Fruit fly (Drosophila melanogaster) whole organism, embryonic: Measurements from ENCODE around the gene ast.
A peak's percentile ranks its signal among the peaks of the same experiment; 100 is the strongest.

ENCODE experiments used
- Adf1 ChIP-seq: fragments of 200-800 bp; sonication (Bioruptor generic); IDR thresholded peaks from 2 replicates; pipeline ENCODE4 v1.3.6; 2022; ENCODE audit warnings: missing biosample characterization, missing genetic modification characterization
- Bgb ChIP-seq: fragments of 200-800 bp; sonication (Bioruptor generic); IDR thresholded peaks from 2 replicates; pipeline ENCODE4 v1.3.6; 2022; ENCODE audit warnings: missing biosample characterization, missing genetic modification characterization; ENCODE audit not compliant: partially characterized antibody
- CG10431 ChIP-seq: fragments of 200-800 bp; sonication (Bioruptor generic); optimal IDR thresholded peaks from 3 replicates; lab custom pipeline; 2018; ENCODE audit warnings: missing biosample characterization, mild to moderate bottlenecking, missing genetic modification characterization
- CG11696 ChIP-seq: fragments of 200-800 bp; sonication (Bioruptor generic); IDR thresholded peaks from 2 replicates; pipeline ENCODE4 v1.3.6; 2022; ENCODE audit warnings: missing biosample characterization, missing genetic modification characterization
- CG13894 ChIP-seq: fragments of 200-800 bp; sonication (Bioruptor generic); optimal IDR thresholded peaks from 3 replicates; lab custom pipeline; 2018; ENCODE audit warnings: missing biosample characterization, mild to moderate bottlenecking, missing genetic modification characterization, moderate library complexity
- CG14965 ChIP-seq: fragments of 200-800 bp; sonication (Bioruptor generic); optimal IDR thresholded peaks from 2 replicates; lab custom pipeline; 2016; ENCODE audit warnings: missing biosample characterization, missing genetic modification characterization, borderline replicate concordance
- CG1529 ChIP-seq: fragments of 200-800 bp; sonication (Bioruptor generic); optimal IDR thresholded peaks from 3 replicates; lab custom pipeline; 2018; ENCODE audit warnings: missing biosample characterization, missing genetic modification characterization
- CG17359 ChIP-seq: fragments of 200-800 bp; sonication (Bioruptor generic); optimal IDR thresholded peaks from 3 replicates; lab custom pipeline; 2018; ENCODE audit warnings: missing biosample characterization, mild to moderate bottlenecking, missing genetic modification characterization, moderate library complexity
- CG34224 ChIP-seq: fragments of 200-800 bp; sonication (Bioruptor generic); IDR thresholded peaks from 3 replicates; pipeline ENCODE4 v1.3.6; 2022; ENCODE audit warnings: missing biosample characterization, missing genetic modification characterization; ENCODE audit not compliant: partially characterized antibody
- CG34422 ChIP-seq: fragments of 200-800 bp; sonication (Bioruptor generic); IDR thresholded peaks from 3 replicates; pipeline ENCODE4 v1.3.6; 2022; ENCODE audit warnings: missing biosample characterization, missing genetic modification characterization
- CG3726 ChIP-seq: fragments of 200-800 bp; sonication (Bioruptor generic); IDR thresholded peaks from 3 replicates; pipeline ENCODE4, ENCODE4 v1.3.6; 2022; ENCODE audit warnings: missing biosample characterization, missing genetic modification characterization
- CG6689 ChIP-seq: fragments of 200-800 bp; sonication (Bioruptor generic); IDR thresholded peaks from 2 replicates; pipeline ENCODE4 v1.3.6; 2022; ENCODE audit warnings: missing biosample characterization, missing genetic modification characterization
- CG7357 ChIP-seq: fragments of 200-800 bp; sonication (Bioruptor generic); IDR thresholded peaks from 3 replicates; pipeline ENCODE4 v1.3.6; 2022; ENCODE audit warnings: missing biosample characterization, missing genetic modification characterization
- CG8281 ChIP-seq: fragments of 200-800 bp; sonication (Bioruptor generic); optimal IDR thresholded peaks from 2 replicates; lab custom pipeline; 2018; ENCODE audit warnings: missing biosample characterization, mild to moderate bottlenecking, missing genetic modification characterization, moderate library complexity
- Deaf1 ChIP-seq: fragments of 200-800 bp; optimal IDR thresholded peaks from 3 replicates; lab custom pipeline; 2019; ENCODE audit warnings: missing biosample characterization, mild to moderate bottlenecking, missing genetic modification characterization, moderate library complexity
- E2f2 ChIP-seq: fragments of 200-800 bp; sonication (Bioruptor generic); IDR thresholded peaks from 2 replicates; pipeline ENCODE4 v1.3.6; 2022; ENCODE audit warnings: missing biosample characterization, missing genetic modification characterization
- Eip74EF ChIP-seq, 2 experiments: fragments of 200-800 bp in 1 of 2; fragments of >200 bp in 1 of 2; sonication (Bioruptor generic) in 1 of 2; optimal IDR thresholded peaks; 2 replicates each; lab custom pipeline; 2017 to 2019; ENCODE audit warnings: missing biosample characterization in 2 of 2, missing genetic modification characterization in 2 of 2, mild to moderate bottlenecking in 1 of 2, moderate library complexity in 1 of 2
- Ets97D ChIP-seq: fragments of 200-800 bp; sonication (Bioruptor generic); optimal IDR thresholded peaks from 3 replicates; lab custom pipeline; 2016; ENCODE audit warnings: missing biosample characterization, missing genetic modification characterization
- Gsc ChIP-seq: fragments of 200-800 bp; sonication (Bioruptor generic); IDR thresholded peaks from 2 replicates; pipeline ENCODE4 v1.3.6; 2022; ENCODE audit warnings: missing biosample characterization, missing genetic modification characterization
- Hr39 ChIP-seq: fragments of >200 bp; optimal IDR thresholded peaks from 2 replicates; lab custom pipeline; 2017
- Jarid2 ChIP-seq: fragments of 200-800 bp; sonication (Bioruptor generic); optimal IDR thresholded peaks from 3 replicates; lab custom pipeline; 2017; ENCODE audit warnings: mild to moderate bottlenecking, missing biosample characterization, missing genetic modification reagents, missing genetic modification characterization
- NFAT ChIP-seq: fragments of 200-800 bp; sonication (Bioruptor generic); IDR thresholded peaks from 2 replicates; pipeline ENCODE4 v1.3.6; 2022; ENCODE audit warnings: missing biosample characterization, missing genetic modification characterization
- Optix ChIP-seq: fragments of 200-800 bp; sonication (Bioruptor generic); IDR thresholded peaks from 3 replicates; pipeline ENCODE4 v1.3.6; 2022; ENCODE audit warnings: missing biosample characterization, missing genetic modification characterization
- Pdp1 ChIP-seq, 2 experiments: fragments of 200-800 bp; sonication (Bioruptor generic); optimal IDR thresholded peaks; 3 replicates each; lab custom pipeline; 2016; ENCODE audit warnings: missing biosample characterization in 2 of 2, missing genetic modification characterization in 2 of 2, mild to moderate bottlenecking in 1 of 2, moderate library complexity in 1 of 2
- Scr ChIP-seq: fragments of 200-800 bp; sonication (Bioruptor generic); IDR thresholded peaks from 2 replicates; pipeline ENCODE4 v1.3.6; 2022; ENCODE audit warnings: missing biosample characterization, missing genetic modification characterization; ENCODE audit not compliant: partially characterized antibody
- Trl ChIP-seq, 3 experiments: fragments of >200 bp in 2 of 3; fragments of 200-800 bp in 1 of 3; sonication (Bioruptor generic) in 1 of 3; optimal IDR thresholded peaks; 2 replicates in 1 of 3; 3 replicates in 2 of 3; lab custom pipeline; 2016 to 2017; ENCODE audit warnings: missing biosample characterization in 1 of 3, missing genetic modification characterization in 1 of 3
- abd-A ChIP-seq: fragments of 200-800 bp; sonication (Bioruptor generic); optimal IDR thresholded peaks from 3 replicates; lab custom pipeline; 2019; ENCODE audit warnings: missing biosample characterization, mild to moderate bottlenecking, missing genetic modification characterization, moderate library complexity
- al ChIP-seq: fragments of 200-800 bp; sonication (Bioruptor generic); IDR thresholded peaks from 2 replicates; pipeline ENCODE4 v1.3.6; 2022; ENCODE audit warnings: missing biosample characterization, missing genetic modification characterization
- amos ChIP-seq: fragments of 200-800 bp; sonication (Bioruptor generic); IDR thresholded peaks from 2 replicates; pipeline ENCODE4 v1.3.6; 2022; ENCODE audit warnings: missing biosample characterization, missing genetic modification characterization; ENCODE audit not compliant: partially characterized antibody
- ara ChIP-seq: fragments of 200-800 bp; sonication (Bioruptor generic); IDR thresholded peaks from 2 replicates; pipeline ENCODE4 v1.3.6; 2022; ENCODE audit warnings: missing biosample characterization, missing genetic modification characterization
- chinmo ChIP-seq: fragments of 200-800 bp; sonication (Bioruptor generic); IDR thresholded peaks from 4 replicates; pipeline ENCODE4 v1.3.6; 2022; ENCODE audit warnings: missing biosample characterization, missing genetic modification characterization; ENCODE audit not compliant: partially characterized antibody
- dpn ChIP-seq, 2 experiments: fragments of 200-800 bp; sonication (Bioruptor generic); optimal IDR thresholded peaks; 3 replicates each; lab custom pipeline; 2016; ENCODE audit warnings: missing biosample characterization in 2 of 2, missing genetic modification characterization in 2 of 2
- gsb-n ChIP-seq: fragments of 200-800 bp; sonication (Bioruptor generic); optimal IDR thresholded peaks from 3 replicates; lab custom pipeline; 2018; ENCODE audit warnings: missing biosample characterization, mild to moderate bottlenecking, missing genetic modification characterization
- hkb ChIP-seq, 2 experiments: fragments of 200-800 bp in 1 of 2; fragments of >200 bp in 1 of 2; sonication (Bioruptor generic) in 1 of 2; IDR thresholded peaks in 1 of 2; optimal IDR thresholded peaks in 1 of 2; 2 replicates each; pipeline versions ENCODE4 v1.3.6 to Lab custom; 2017 to 2022; ENCODE audit warnings: missing biosample characterization in 1 of 2, missing genetic modification characterization in 1 of 2
- jumu ChIP-seq: fragments of 200-800 bp; sonication (Bioruptor generic); optimal IDR thresholded peaks from 3 replicates; lab custom pipeline; 2016; ENCODE audit warnings: missing biosample characterization, missing genetic modification characterization
- kay ChIP-seq: fragments of 200-800 bp; sonication (Bioruptor generic); optimal IDR thresholded peaks from 2 replicates; lab custom pipeline; 2016; ENCODE audit warnings: missing biosample characterization, missing genetic modification characterization
- nom ChIP-seq: fragments of 200-800 bp; sonication (Bioruptor generic); optimal IDR thresholded peaks from 2 replicates; lab custom pipeline; 2017; ENCODE audit warnings: missing biosample characterization, missing genetic modification characterization, mild to moderate bottlenecking, moderate library complexity, missing genetic modification reagents
- org-1 ChIP-seq: fragments of 200-800 bp; sonication (Bioruptor generic); optimal IDR thresholded peaks from 2 replicates; lab custom pipeline; 2017; ENCODE audit warnings: missing biosample characterization, missing genetic modification characterization
- pho ChIP-seq: fragments of 200-800 bp; sonication (Bioruptor generic); optimal IDR thresholded peaks from 2 replicates; lab custom pipeline; 2016; ENCODE audit warnings: missing biosample characterization, missing genetic modification characterization
- prd ChIP-seq, 3 experiments: fragments of >200 bp in 2 of 3; fragments of 200-800 bp in 1 of 3; sonication (Bioruptor generic) in 1 of 3; optimal IDR thresholded peaks in 2 of 3; IDR thresholded peaks in 1 of 3; 2 replicates in 2 of 3; 3 replicates in 1 of 3; pipeline versions ENCODE4 v1.3.6 to Lab custom; 2017 to 2022; ENCODE audit warnings: missing biosample characterization in 1 of 3, missing genetic modification characterization in 1 of 3
- psq ChIP-seq: fragments of 200-800 bp; sonication (Bioruptor generic); optimal IDR thresholded peaks from 2 replicates; lab custom pipeline; 2017; ENCODE audit warnings: missing biosample characterization, missing genetic modification characterization
- sd ChIP-seq: fragments of 200-800 bp; sonication (Bioruptor generic); optimal IDR thresholded peaks from 3 replicates; lab custom pipeline; 2018; ENCODE audit warnings: missing biosample characterization, mild to moderate bottlenecking, missing genetic modification characterization, moderate library complexity
- sisA ChIP-seq: fragments of 200-800 bp; sonication (Bioruptor generic); IDR thresholded peaks from 2 replicates; pipeline ENCODE4 v1.3.6; 2022; ENCODE audit warnings: missing biosample characterization, missing genetic modification characterization
- so ChIP-seq: fragments of 200-800 bp; sonication (Bioruptor generic); IDR thresholded peaks from 3 replicates; pipeline ENCODE4 v1.3.6; 2022; ENCODE audit warnings: missing biosample characterization, missing genetic modification characterization
- sr ChIP-seq: fragments of 200-800 bp; sonication (Bioruptor generic); IDR thresholded peaks from 3 replicates; pipeline ENCODE4 v1.3.6; 2022; ENCODE audit warnings: missing biosample characterization, missing genetic modification characterization
- wor ChIP-seq: fragments of 200-800 bp; sonication (Bioruptor generic); IDR thresholded peaks from 2 replicates; pipeline ENCODE4 v1.3.6; 2022; ENCODE audit warnings: missing biosample characterization, missing genetic modification characterization

ast gene

DNA sequence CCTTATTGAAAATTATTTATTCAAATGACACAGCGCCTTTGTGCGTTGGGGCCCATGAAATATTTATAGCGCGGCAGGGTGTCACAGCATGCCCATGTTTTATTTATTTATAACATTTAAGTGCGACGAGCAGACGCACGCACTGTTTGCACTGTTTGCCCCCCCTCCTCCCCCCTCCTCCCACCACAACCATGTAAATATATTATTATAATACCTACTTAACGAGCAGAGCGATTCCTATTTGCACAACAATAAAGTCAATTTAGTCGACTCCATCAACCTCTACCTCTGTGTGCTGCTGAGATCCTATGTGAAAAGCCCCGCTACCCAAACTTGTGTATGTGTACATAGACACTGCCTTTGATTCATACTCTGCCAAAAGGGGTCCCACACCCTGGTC lies 17.0 kb downstream of the ast start (continued):
- TF ChIP-seq CG8281 (no peak), Adf1 (GFP tag; lab: Robert Waterston, UW) (no peak), NFAT (GFP tag; lab: Robert Waterston, UW) (no peak), CG11696 (GFP tag; lab: Robert Waterston, UW) (no peak), wor (GFP tag; lab: Robert Waterston, UW) (no peak), prd (optimal IDR thresholded peaks at IDR 0.05; lab: Kevin White, UChicago) (no peak), prd (GFP tag; IDR thresholded peaks at IDR 0.05; lab: Robert Waterston, UW) (no peak), jumu (GFP tag; lab: Kevin White, UChicago) (no peak), CG1529 (GFP tag; lab: Kevin White, UChicago) (peak; percentile 33), CG10431 (no peak), CG17359 (tag; lab: Kevin White, UChicago) (peak; percentile 37), amos (GFP tag; lab: Robert Waterston, UW) (no peak), CG3726 (GFP tag; lab: Robert Waterston, UW) (0 out of 3 replicates have a peak, but pooled peaks have one; percentile 31), CG14965 (no peak), pho (no peak), kay (GFP tag; lab: Kevin White, UChicago) (no peak), dpn (GFP tag; optimal IDR thresholded peaks at IDR 0.05; lab: Kevin White, UChicago) (no peak), Optix (GFP tag; lab: Robert Waterston, UW) (0 out of 3 replicates have a peak, but pooled peaks have one; percentile 6), gsb-n (tag; lab: Kevin White, UChicago) (no peak)
- TF ChIP-seq, all 482 proteins: peak for 99

- TF ChIP-seq Eip74EF (GFP tag; optimal IDR thresholded peaks at IDR 0.05; lab: Kevin White, UChicago) (no peak), Gsc (GFP tag; lab: Robert Waterston, UW) (no peak), CG7357 (GFP tag; lab: Robert Waterston, UW) (no peak), CG17359 (tag; lab: Kevin White, UChicago) (no peak), abd-A (tag; lab: Kevin White, UChicago) (peak; percentile 19), sd (tag; lab: Kevin White, UChicago) (peak; percentile 84), CG13894 (tag; lab: Kevin White, UChicago) (peak; percentile 86), ara (GFP tag; lab: Robert Waterston, UW) (no peak), al (GFP tag; lab: Robert Waterston, UW) (no peak), Deaf1 (tag; lab: Kevin White, UChicago) (peak; percentile 16), sisA (GFP tag; lab: Robert Waterston, UW) (no peak), Pdp1 (GFP tag; optimal IDR thresholded peaks at IDR 0.05; lab: Kevin White, UChicago) (peak in 1 of 2 experiments; percentile 23), Ets97D (GFP tag; lab: Kevin White, UChicago) (no peak)
- TF ChIP-seq, all 482 proteins: peak for 5
Measured at dm6 chr2L:1095450-1095849, 17.7 kb downstream of the ast start.

DNA sequence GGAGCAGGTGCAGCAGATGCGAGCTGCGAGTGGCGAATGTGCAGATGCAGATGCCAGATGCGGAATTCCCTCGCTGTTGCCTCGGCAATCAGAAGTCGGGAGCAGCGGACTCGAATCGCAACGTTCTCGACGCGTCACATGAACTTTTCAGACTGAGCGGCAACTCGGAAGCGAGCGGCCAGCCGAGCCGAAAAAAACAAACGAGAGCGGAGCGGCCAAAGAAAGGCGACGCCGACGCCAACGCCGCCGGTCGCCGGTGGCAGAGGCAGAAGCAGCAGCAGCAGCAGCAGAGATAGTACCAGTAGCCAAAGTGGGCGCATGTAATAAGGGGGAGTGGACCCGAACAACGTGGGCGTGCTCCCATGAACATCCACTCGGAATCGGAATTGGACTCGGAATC lies 24.6 kb downstream of the ast start, which contains the start of gene CG4629:
Gene CG4629, minus strand, starts transcription at position 156 of the 400 bp plus-strand sequence.
- TF ChIP-seq nom (GFP tag; lab: Kevin White, UChicago) = peak; percentile 39
- TF ChIP-seq Pdp1 (GFP tag; optimal IDR thresholded peaks at IDR 0.05; lab: Kevin White, UChicago) = peak in 1 of 2 experiments; percentile 2
- peak; percentile 7; the same call in 1 of the 2 replicates for TF ChIP-seq E2f2 (GFP tag; lab: Robert Waterston, UW)
- TF ChIP-seq chinmo (GFP tag; lab: Robert Waterston, UW) = 0 out of 4 replicates have a peak, but pooled peaks have one; percentile 70
- no peak for TF ChIP-seq org-1
- TF ChIP-seq so (GFP tag; lab: Robert Waterston, UW) = no peak
- peak; percentile 68 for TF ChIP-seq Jarid2 (GFP tag; lab: Kevin White, UChicago)
- TF ChIP-seq CG34422 (GFP tag; lab: Robert Waterston, UW) = peak; percentile 55; the same call in 1 of the 3 replicates
- 0 out of 2 replicates have a peak, but pooled peaks have one; percentile 11 for TF ChIP-seq CG6689
- peak in 1 of 2 experiments; percentile 53 for TF ChIP-seq Trl (optimal IDR thresholded peaks at IDR 0.05; lab: Kevin White, UChicago)
- no peak for TF ChIP-seq Trl (GFP tag; optimal IDR thresholded peaks at IDR 0.05; lab: Kevin White, UChicago)
- TF ChIP-seq CG34224 (GFP tag; lab: Robert Waterston, UW) = 0 out of 3 replicates have a peak, but pooled peaks have one; percentile 32
- no peak for TF ChIP-seq hkb (optimal IDR thresholded peaks at IDR 0.05; lab: Kevin White, UChicago)
- TF ChIP-seq hkb (GFP tag; IDR thresholded peaks at IDR 0.05; lab: Robert Waterston, UW) = peak; percentile 41; the same call in 1 of the 2 replicates
- no peak for TF ChIP-seq psq
- TF ChIP-seq gsb-n (tag; lab: Kevin White, UChicago) = no peak
- peak; percentile 97 for TF ChIP-seq sr (GFP tag; lab: Robert Waterston, UW)
- TF ChIP-seq Hr39 (lab: Kevin White, UChicago) = no peak
- peak; percentile 53; the same call in 1 of the 2 replicates for TF ChIP-seq Bgb (GFP tag; lab: Robert Waterston, UW)
- 0 out of 2 replicates have a peak, but pooled peaks have one; percentile 28 for TF ChIP-seq Scr (GFP tag; lab: Robert Waterston, UW)
